Fruit fly (Drosophila melanogaster) S2 (cell line): ENCODE data around the gene CG6683.

ENCODE experiments used
- CG8478 ChIP-seq: fragments of >200 bp; optimal IDR thresholded peaks from 2 replicates; lab custom pipeline; 2018
- CTCF ChIP-seq, 2 experiments: fragments of >200 bp; optimal IDR thresholded peaks; 2 replicates each; lab custom pipeline; 2018

DNA sequence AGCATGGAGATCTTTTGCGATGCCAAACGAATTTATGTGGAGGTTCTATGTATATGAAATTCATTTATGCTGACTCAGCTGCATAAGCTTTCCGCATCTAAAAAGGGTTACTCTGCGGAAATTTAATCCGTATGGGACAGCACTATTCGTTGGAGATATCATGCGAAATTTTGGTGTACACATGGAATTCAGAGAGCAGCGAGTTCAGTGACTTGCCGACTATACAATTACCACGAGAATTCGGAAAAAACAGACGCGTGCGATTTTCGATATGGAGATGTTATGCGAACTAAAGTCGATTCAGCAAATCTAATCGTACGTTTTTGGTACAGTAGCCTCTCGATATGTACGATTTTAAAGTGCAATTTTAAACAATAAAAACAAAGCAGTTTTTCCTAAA is 13.1 kb upstream of the CG6683 start:
- TF ChIP-seq CG8478 (lab: Kevin White, UChicago): no peak
- no peak for TF ChIP-seq CTCF (optimal IDR thresholded peaks at IDR 0.05; lab: Kevin White, UChicago)
